Worm (Caenorhabditis elegans) whole organism, early embryonic: ENCODE results near the gene clec-223.
"Not testable (repeated sequence)": the region's sequence is repeated elsewhere in the genome, so short reads cannot be mapped to it uniquely, and the experiment has no call there.

Experiments used
- B0310.2 ChIP-seq: sonication (generic microtip); optimal IDR thresholded peaks from 2 replicates; lab custom pipeline; 2016; ENCODE audit warnings: mild to moderate bottlenecking, missing genetic modification characterization, missing compliant biosample characterization
- F13C5.2 ChIP-seq: sonication (generic microtip); optimal IDR thresholded peaks from 2 replicates; lab custom pipeline; 2017; ENCODE audit warnings: mild to moderate bottlenecking, missing genetic modification characterization, inconsistent platforms, missing compliant biosample characterization
- aly-1 ChIP-seq: sonication (generic microtip); optimal IDR thresholded peaks from 2 replicates; lab custom pipeline; 2016; ENCODE audit warnings: missing genetic modification characterization, missing compliant biosample characterization
- ama-1 ChIP-seq: fragments of 150-350 bp; optimal IDR thresholded peaks from 2 replicates; lab custom pipeline; 2014
- ceh-13 ChIP-seq: fragments of 200-800 bp; sonication (Bioruptor generic); optimal IDR thresholded peaks from 2 replicates; lab custom pipeline; 2018; ENCODE audit warnings: mild to moderate bottlenecking, missing genetic modification characterization, missing compliant biosample characterization
- ceh-36 ChIP-seq: sonication (generic microtip); optimal IDR thresholded peaks from 2 replicates; lab custom pipeline; 2016; ENCODE audit warnings: missing genetic modification characterization, inconsistent platforms, missing compliant biosample characterization
- ets-7 ChIP-seq: sonication (generic microtip); optimal IDR thresholded peaks from 2 replicates; lab custom pipeline; 2016; ENCODE audit warnings: missing genotype, missing genetic modification characterization, missing compliant biosample characterization
- flt-1 ChIP-seq: fragments of 200-800 bp; sonication (Bioruptor generic); IDR thresholded peaks from 2 replicates; pipeline ENCODE4 v1.3.6; 2022; ENCODE audit warnings: missing genetic modification characterization, missing compliant biosample characterization
- hmbx-1 ChIP-seq: sonication (generic microtip); optimal IDR thresholded peaks from 2 replicates; lab custom pipeline; 2016; ENCODE audit warnings: mild to moderate bottlenecking, missing genetic modification characterization, missing compliant biosample characterization
- hmg-4 ChIP-seq: fragments of 200-800 bp; sonication (Bioruptor generic); optimal IDR thresholded peaks from 2 replicates; lab custom pipeline; 2018; ENCODE audit warnings: mild to moderate bottlenecking, missing genetic modification characterization, missing compliant biosample characterization
- hnd-1 ChIP-seq: sonication (generic microtip); optimal IDR thresholded peaks from 2 replicates; lab custom pipeline; 2016; ENCODE audit warnings: missing genetic modification characterization, missing compliant biosample characterization
- pes-1 ChIP-seq: fragments of 200-800 bp; sonication (Bioruptor generic); IDR thresholded peaks from 2 replicates; pipeline ENCODE4 v1.3.6; 2022; ENCODE audit warnings: missing genetic modification reagents, missing genetic modification characterization, missing compliant biosample characterization
- scrt-1 ChIP-seq: fragments of 200-800 bp; sonication (Bioruptor generic); IDR thresholded peaks from 2 replicates; pipeline ENCODE4 v1.3.6; 2022; ENCODE audit warnings: missing genetic modification characterization, missing compliant biosample characterization
- sea-1 ChIP-seq: fragments of 200-800 bp; sonication (Bioruptor generic); conservative IDR thresholded peaks from 2 replicates; pipeline ENCODE4 v1.3.6; 2022; ENCODE audit warnings: missing genetic modification characterization, missing compliant biosample characterization
- tbx-11 ChIP-seq: fragments of 200-800 bp; sonication (Bioruptor generic); IDR thresholded peaks from 2 replicates; pipeline ENCODE4 v1.3.6; 2022; ENCODE audit warnings: missing genetic modification characterization, missing compliant biosample characterization
- tbx-37 ChIP-seq: fragments of 200-800 bp; sonication (Bioruptor generic); conservative IDR thresholded peaks from 2 replicates; pipeline ENCODE4 v1.3.6; 2022; ENCODE audit warnings: missing genetic modification reagents, missing genetic modification characterization, missing compliant biosample characterization
- tra-4 ChIP-seq: sonication (generic microtip); optimal IDR thresholded peaks from 2 replicates; lab custom pipeline; 2017; ENCODE audit warnings: missing genetic modification characterization, missing compliant biosample characterization

Gene clec-223

ce11 chrV:11268791-11269190 lies 4.2 kb upstream of the clec-223 start, which contains the start of gene str-115:
str-115 (plus strand) TSS chrV:11269091.
- TF ChIP-seq tra-4 (no peak), sea-1 (GFP tag; lab: Robert Waterston, UW) (no peak), ceh-13 (GFP tag; lab: Kevin White, UChicago) (no peak), flt-1 (GFP tag; lab: Robert Waterston, UW) (no peak), ama-1 (lab: Kevin White, UChicago) (no peak)

- TF ChIP-seq hnd-1 (no peak), hmbx-1 (tag; lab: Kevin White, UChicago) (no peak), scrt-1 (no peak), ceh-36 (tag; lab: Kevin White, UChicago) (no peak), sea-1 (GFP tag; lab: Robert Waterston, UW) (no peak)
These were observed 1.9 kb upstream of the clec-223 start, which contains the start of gene clec-222 for ce11 chrV:11271051-11271450. clec-222 (plus strand) TSS chrV:11271351.

ce11 chrV:11279564-11279963 lies 6.6 kb downstream of the clec-223 start:
- no peak for TF ChIP-seq scrt-1
- no peak for TF ChIP-seq hnd-1
- TF ChIP-seq F13C5.2 (tag; lab: Kevin White, UChicago), result no peak
- TF ChIP-seq hmbx-1 (tag; lab: Kevin White, UChicago), result no peak
- TF ChIP-seq ets-7 (tag; lab: Kevin White, UChicago), result no peak
- no peak for TF ChIP-seq sea-1 (GFP tag; lab: Robert Waterston, UW)
- no peak for TF ChIP-seq tra-4
- no peak for TF ChIP-seq pes-1 (GFP tag; lab: Robert Waterston, UW)
- TF ChIP-seq ceh-36 (tag; lab: Kevin White, UChicago), result no peak
- no peak for TF ChIP-seq ceh-13 (GFP tag; lab: Kevin White, UChicago)
- TF ChIP-seq hmg-4 (GFP tag; lab: Kevin White, UChicago), result no peak
- no peak for TF ChIP-seq aly-1
- no peak for TF ChIP-seq tbx-37
- no peak for TF ChIP-seq flt-1 (GFP tag; lab: Robert Waterston, UW)
- no peak for TF ChIP-seq B0310.2 (tag; lab: Kevin White, UChicago)
- TF ChIP-seq tbx-11 (GFP tag; lab: Robert Waterston, UW), result no peak
- TF ChIP-seq ama-1 (lab: Kevin White, UChicago), result no peak

- TF ChIP-seq scrt-1 (no peak), hmg-4 (GFP tag; lab: Kevin White, UChicago) (peak; percentile 52), tbx-37 (no peak)
These were observed 8.7 kb downstream of the clec-223 start for ce11 chrV:11281414-11282209.

- TF ChIP-seq hmg-4 (GFP tag; lab: Kevin White, UChicago), result no peak
- no peak for TF ChIP-seq B0310.2 (tag; lab: Kevin White, UChicago)
- TF ChIP-seq F13C5.2 (tag; lab: Kevin White, UChicago), result no peak
- no peak for TF ChIP-seq tbx-37
- no peak for TF ChIP-seq tra-4
- no peak for TF ChIP-seq flt-1 (GFP tag; lab: Robert Waterston, UW)
- no peak for TF ChIP-seq ceh-36 (tag; lab: Kevin White, UChicago)
- TF ChIP-seq ets-7 (tag; lab: Kevin White, UChicago), result no peak
- no peak for TF ChIP-seq ceh-13 (GFP tag; lab: Kevin White, UChicago)
- TF ChIP-seq hnd-1, result no peak
- TF ChIP-seq pes-1 (GFP tag; lab: Robert Waterston, UW), result no peak
- no peak for TF ChIP-seq ama-1 (lab: Kevin White, UChicago)
- no peak for TF ChIP-seq tbx-11 (GFP tag; lab: Robert Waterston, UW)
- TF ChIP-seq aly-1, result no peak
- TF ChIP-seq scrt-1, result no peak
- no peak for TF ChIP-seq sea-1 (GFP tag; lab: Robert Waterston, UW)
- no peak for TF ChIP-seq hmbx-1 (tag; lab: Kevin White, UChicago)
These were observed 9.3 kb downstream of the clec-223 start, which contains the start of gene gly-20 for ce11 chrV:11282272-11282671. gly-20 (plus strand) TSS chrV:11282572.

ce11 chrV:11286114-11286513 lies 13.2 kb downstream of the clec-223 start, which contains the start of gene C03E10.3:
C03E10.3 (plus strand) TSS chrV:11286414.
- not testable (repeated sequence) for TF ChIP-seq tbx-37; B0310.2 (tag; lab: Kevin White, UChicago); hmbx-1 (tag; lab: Kevin White, UChicago)

ce11 chrV:11290888-11291287 lies 17.9 kb downstream of the clec-223 start, which contains the start of gene C03E10.1:
C03E10.1 (plus strand) TSS chrV:11291188.
- TF ChIP-seq ceh-13 (GFP tag; lab: Kevin White, UChicago) (no peak), hmg-4 (GFP tag; lab: Kevin White, UChicago) (no peak), hnd-1 (no peak), aly-1 (no peak), tbx-37 (no peak), tra-4 (no peak), ceh-36 (tag; lab: Kevin White, UChicago) (no peak)

- no peak for TF ChIP-seq tbx-37
- TF ChIP-seq flt-1 (GFP tag; lab: Robert Waterston, UW), result no peak
- no peak for TF ChIP-seq B0310.2 (tag; lab: Kevin White, UChicago)
These were observed 19.7 kb downstream of the clec-223 start for ce11 chrV:11292682-11293081.
